Fruit fly (Drosophila melanogaster) whole organism, wandering third instar larva: ENCODE results near the gene CG13455.
A peak's percentile ranks its signal among the peaks of the same experiment; 100 is the strongest.

Experiments used
- Dfd ChIP-seq: fragments of >200 bp; optimal IDR thresholded peaks from 2 replicates; lab custom pipeline; 2017; ENCODE audit warnings: missing biosample characterization, missing genetic modification characterization
- GATAd ChIP-seq: sonication (Bioruptor generic); optimal IDR thresholded peaks from 2 replicates; lab custom pipeline; 2016; ENCODE audit warnings: missing biosample characterization, missing genetic modification characterization
- Hnf4 ChIP-seq: fragments of 200-800 bp; sonication (Bioruptor generic); optimal IDR thresholded peaks from 2 replicates; lab custom pipeline; 2016; ENCODE audit warnings: missing biosample characterization, mild to moderate bottlenecking, missing genetic modification characterization
- Hr78 ChIP-seq: fragments of >200 bp; optimal IDR thresholded peaks from 2 replicates; lab custom pipeline; 2017; ENCODE audit warnings: missing biosample characterization, missing genetic modification characterization
- Hr83 ChIP-seq: fragments of 200-300 bp; sonication (Bioruptor generic); optimal IDR thresholded peaks from 2 replicates; lab custom pipeline; 2016; ENCODE audit warnings: missing biosample characterization, mild to moderate bottlenecking, missing genetic modification characterization, moderate library complexity; ENCODE audit not compliant: poor library complexity, severe bottlenecking
- Jra ChIP-seq: sonication (Bioruptor generic); optimal IDR thresholded peaks from 2 replicates; lab custom pipeline; 2016; ENCODE audit warnings: missing biosample characterization, missing genetic modification characterization
- Sp1 ChIP-seq: fragments of 200-800 bp; sonication (Bioruptor generic); optimal IDR thresholded peaks from 3 replicates; lab custom pipeline; 2019; ENCODE audit warnings: missing biosample characterization, mild to moderate bottlenecking, missing genetic modification characterization, moderate library complexity
- dsf ChIP-seq: sonication (Bioruptor generic); optimal IDR thresholded peaks from 2 replicates; lab custom pipeline; 2016; ENCODE audit warnings: missing biosample characterization, missing genetic modification characterization, borderline replicate concordance
- fru ChIP-seq: fragments of 200-800 bp; sonication (Bioruptor generic); optimal IDR thresholded peaks from 3 replicates; lab custom pipeline; 2016; ENCODE audit warnings: missing biosample characterization, mild to moderate bottlenecking, missing genetic modification characterization
- h ChIP-seq: fragments of 200-800 bp; sonication (Bioruptor generic); optimal IDR thresholded peaks from 3 replicates; lab custom pipeline; 2016; ENCODE audit warnings: missing biosample characterization, mild to moderate bottlenecking, missing genetic modification characterization
- usp ChIP-seq: fragments of >200 bp; optimal IDR thresholded peaks from 2 replicates; lab custom pipeline; 2017; ENCODE audit warnings: missing biosample characterization, missing genetic modification characterization
- woc ChIP-seq: sonication (Bioruptor generic); optimal IDR thresholded peaks from 2 replicates; lab custom pipeline; 2016; ENCODE audit warnings: missing biosample characterization, mild to moderate bottlenecking, missing genetic modification characterization

DNA sequence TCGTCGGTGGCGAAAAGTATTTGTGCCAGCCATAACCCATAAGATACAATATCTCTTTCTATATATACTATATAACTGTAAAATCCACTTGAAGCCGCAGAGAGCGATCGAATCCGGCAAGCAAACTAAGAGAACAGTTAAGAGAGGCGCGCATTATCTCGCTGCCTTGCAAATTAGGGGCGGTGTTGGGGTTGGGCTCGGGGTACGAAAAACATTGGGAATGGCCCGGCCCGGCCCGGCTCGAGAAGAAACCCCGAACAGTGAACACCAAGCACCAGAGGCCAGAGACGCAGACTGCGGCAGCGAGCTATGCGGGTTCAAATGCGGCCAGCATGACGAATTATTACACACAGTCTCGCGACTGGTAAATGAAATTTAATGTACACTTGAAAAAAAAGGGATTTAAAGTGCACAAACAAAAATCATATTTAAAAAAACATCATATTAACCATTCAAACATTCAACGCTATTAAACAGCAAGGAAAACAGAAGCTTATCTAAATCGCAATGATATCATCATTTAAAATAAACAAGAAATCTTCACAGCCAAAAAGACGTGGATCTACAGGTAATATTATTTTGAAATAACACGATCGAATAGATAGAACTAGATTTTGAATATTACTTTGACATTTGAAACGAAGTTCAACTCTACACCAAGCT is 36.1 kb downstream of the CG13455 start:
- TF ChIP-seq GATAd (GFP tag; lab: Kevin White, UChicago) (no peak), Hr83 (peak; percentile 28), Dfd (GFP tag; lab: Kevin White, UChicago) (no peak), fru (peak; percentile 62), woc (GFP tag; lab: Kevin White, UChicago) (peak; percentile 37), dsf (GFP tag; lab: Kevin White, UChicago) (no peak), Hnf4 (GFP tag; lab: Kevin White, UChicago) (no peak), Hr78 (no peak), Jra (GFP tag; lab: Kevin White, UChicago) (peak; percentile 25), Sp1 (GFP tag; lab: Kevin White, UChicago) (peak; percentile 26), usp (no peak), h (GFP tag; lab: Kevin White, UChicago) (peak; percentile 55)
